Fruit fly (Drosophila melanogaster) whole organism, embryonic: ENCODE measurements around the gene Usp14.
A peak's percentile ranks its signal among the peaks of the same experiment; 100 is the strongest.

Source experiments
- Ada2b ChIP-seq: fragments of 200-800 bp; sonication (Bioruptor generic); IDR thresholded peaks from 2 replicates; pipeline ENCODE4 v1.3.6; 2022; ENCODE audit warnings: missing biosample characterization, missing genetic modification characterization
- Antp ChIP-seq: fragments of 200-800 bp; sonication (Bioruptor generic); optimal IDR thresholded peaks from 3 replicates; lab custom pipeline; 2016; ENCODE audit warnings: missing biosample characterization, missing genetic modification characterization
- Atf-2 ChIP-seq: fragments of 200-800 bp; sonication (Bioruptor generic); optimal IDR thresholded peaks from 2 replicates; lab custom pipeline; 2016; ENCODE audit warnings: missing biosample characterization, missing genetic modification characterization
- Atf3 ChIP-seq: fragments of 200-800 bp; sonication (Bioruptor generic); optimal IDR thresholded peaks from 3 replicates; lab custom pipeline; 2016; ENCODE audit warnings: missing biosample characterization, missing genetic modification characterization
- BEAF-32 ChIP-seq: fragments of 200-800 bp; sonication (Bioruptor generic); optimal IDR thresholded peaks from 3 replicates; lab custom pipeline; 2017; ENCODE audit warnings: missing biosample characterization, missing genetic modification characterization, mild to moderate bottlenecking, moderate library complexity, missing genetic modification reagents
- CG10979 ChIP-seq: fragments of 200-800 bp; sonication (Bioruptor generic); optimal IDR thresholded peaks from 2 replicates; lab custom pipeline; 2018; ENCODE audit warnings: missing biosample characterization, mild to moderate bottlenecking, missing genetic modification characterization, moderate library complexity
- CG13287 ChIP-seq: fragments of 200-800 bp; sonication (Bioruptor generic); IDR thresholded peaks from 2 replicates; pipeline ENCODE4 v1.3.6; 2022; ENCODE audit warnings: missing biosample characterization, missing genetic modification characterization; ENCODE audit not compliant: partially characterized antibody
- CG13424 ChIP-seq: fragments of 200-800 bp; sonication (Bioruptor generic); optimal IDR thresholded peaks from 2 replicates; lab custom pipeline; 2019; ENCODE audit warnings: missing biosample characterization, mild to moderate bottlenecking, missing genetic modification characterization, moderate library complexity
- CG13775 ChIP-seq: fragments of 200-800 bp; sonication (Bioruptor generic); optimal IDR thresholded peaks from 3 replicates; lab custom pipeline; 2017; ENCODE audit warnings: missing biosample characterization, mild to moderate bottlenecking, missing genetic modification characterization
- CG14014 ChIP-seq: fragments of 200-800 bp; sonication (Bioruptor generic); IDR thresholded peaks from 2 replicates; pipeline ENCODE4 v1.3.6; 2022; ENCODE audit warnings: missing biosample characterization, missing genetic modification characterization
- CG14710 ChIP-seq: fragments of 200-800 bp; sonication (Bioruptor generic); optimal IDR thresholded peaks from 3 replicates; lab custom pipeline; 2019; ENCODE audit warnings: missing biosample characterization, mild to moderate bottlenecking, missing genetic modification characterization, moderate library complexity
- CG14965 ChIP-seq: fragments of 200-800 bp; sonication (Bioruptor generic); optimal IDR thresholded peaks from 2 replicates; lab custom pipeline; 2016; ENCODE audit warnings: missing biosample characterization, missing genetic modification characterization, borderline replicate concordance
- CG17829 ChIP-seq: fragments of 200-800 bp; optimal IDR thresholded peaks from 2 replicates; lab custom pipeline; 2019; ENCODE audit warnings: missing biosample characterization, mild to moderate bottlenecking, missing genetic modification characterization, moderate library complexity
- CG31365 ChIP-seq: fragments of 200-800 bp; sonication (Bioruptor generic); optimal IDR thresholded peaks from 2 replicates; lab custom pipeline; 2018; ENCODE audit warnings: missing biosample characterization, mild to moderate bottlenecking, missing genetic modification characterization
- CG32532 ChIP-seq: fragments of 200-800 bp; sonication (Bioruptor generic); IDR thresholded peaks from 2 replicates; pipeline ENCODE4 v1.3.6; 2022; ENCODE audit warnings: missing biosample characterization, missing genetic modification characterization
- CG32767 ChIP-seq: fragments of 200-800 bp; sonication (Bioruptor generic); IDR thresholded peaks from 2 replicates; pipeline ENCODE4 v1.3.6; 2022; ENCODE audit warnings: missing biosample characterization, missing genetic modification characterization
- CG6654 ChIP-seq: fragments of 200-800 bp; sonication (Bioruptor generic); optimal IDR thresholded peaks from 2 replicates; lab custom pipeline; 2017; ENCODE audit warnings: missing biosample characterization, mild to moderate bottlenecking, missing genetic modification characterization
- CG6765 ChIP-seq: fragments of 200-800 bp; sonication (Bioruptor generic); optimal IDR thresholded peaks from 3 replicates; lab custom pipeline; 2017; ENCODE audit warnings: missing biosample characterization, mild to moderate bottlenecking, missing genetic modification characterization
- CG8281 ChIP-seq: fragments of 200-800 bp; sonication (Bioruptor generic); optimal IDR thresholded peaks from 2 replicates; lab custom pipeline; 2018; ENCODE audit warnings: missing biosample characterization, mild to moderate bottlenecking, missing genetic modification characterization, moderate library complexity
- CG8924 ChIP-seq: fragments of 200-800 bp; optimal IDR thresholded peaks from 3 replicates; lab custom pipeline; 2019; ENCODE audit warnings: missing biosample characterization, mild to moderate bottlenecking, missing genetic modification characterization, moderate library complexity
- CTCF ChIP-seq: fragments of 200-800 bp; sonication (Bioruptor generic); optimal IDR thresholded peaks from 2 replicates; lab custom pipeline; 2017; ENCODE audit warnings: missing biosample characterization, mild to moderate bottlenecking, missing genetic modification characterization, moderate library complexity
- Dbx ChIP-seq: fragments of 200-800 bp; sonication (Bioruptor generic); IDR thresholded peaks from 3 replicates; pipeline ENCODE4 v1.3.6; 2022; ENCODE audit warnings: missing biosample characterization, missing genetic modification characterization
- Dip2 ChIP-seq: fragments of 200-800 bp; sonication (Bioruptor generic); IDR thresholded peaks from 2 replicates; pipeline ENCODE4 v1.3.6; 2022; ENCODE audit warnings: missing biosample characterization, missing genetic modification characterization
- Dll ChIP-seq: fragments of 200-800 bp; sonication (Bioruptor generic); IDR thresholded peaks from 4 replicates; pipeline ENCODE4 v1.3.6; 2022; ENCODE audit warnings: missing biosample characterization, missing genetic modification characterization; ENCODE audit not compliant: partially characterized antibody
- Ets65A ChIP-seq: fragments of 200-800 bp; sonication (Bioruptor generic); peaks from one replicate; lab custom pipeline; 2016; ENCODE audit warnings: missing biosample characterization, missing genetic modification characterization
- HLH3B ChIP-seq: fragments of 200-800 bp; sonication (Bioruptor generic); IDR thresholded peaks from 2 replicates; pipeline ENCODE4 v1.3.6; 2022; ENCODE audit warnings: missing biosample characterization, missing genetic modification characterization
- HmgZ ChIP-seq: fragments of 200-800 bp; sonication (Bioruptor generic); optimal IDR thresholded peaks from 2 replicates; lab custom pipeline; 2018; ENCODE audit warnings: missing biosample characterization, mild to moderate bottlenecking, missing genetic modification characterization
- Oli ChIP-seq: fragments of 200-800 bp; sonication (Bioruptor generic); optimal IDR thresholded peaks from 2 replicates; lab custom pipeline; 2018; ENCODE audit warnings: missing biosample characterization, mild to moderate bottlenecking, missing genetic modification characterization, moderate library complexity
- Pdp1 ChIP-seq, 2 experiments: fragments of 200-800 bp; sonication (Bioruptor generic); optimal IDR thresholded peaks; 3 replicates each; lab custom pipeline; 2016; ENCODE audit warnings: missing biosample characterization in 2 of 2, missing genetic modification characterization in 2 of 2, mild to moderate bottlenecking in 1 of 2, moderate library complexity in 1 of 2
- Sox100B ChIP-seq: fragments of 200-800 bp; sonication (Bioruptor generic); optimal IDR thresholded peaks from 3 replicates; lab custom pipeline; 2018; ENCODE audit warnings: missing biosample characterization, mild to moderate bottlenecking, missing genetic modification characterization
- amos ChIP-seq: fragments of 200-800 bp; sonication (Bioruptor generic); IDR thresholded peaks from 2 replicates; pipeline ENCODE4 v1.3.6; 2022; ENCODE audit warnings: missing biosample characterization, missing genetic modification characterization; ENCODE audit not compliant: partially characterized antibody
- chn ChIP-seq: fragments of 200-800 bp; sonication (Bioruptor generic); optimal IDR thresholded peaks from 2 replicates; lab custom pipeline; 2016; ENCODE audit warnings: missing biosample characterization, missing genetic modification characterization
- dpn ChIP-seq, 2 experiments: fragments of 200-800 bp; sonication (Bioruptor generic); optimal IDR thresholded peaks; 3 replicates each; lab custom pipeline; 2016; ENCODE audit warnings: missing biosample characterization in 2 of 2, missing genetic modification characterization in 2 of 2
- en ChIP-seq: fragments of 200-800 bp; sonication (Bioruptor generic); optimal IDR thresholded peaks from 2 replicates; lab custom pipeline; 2016; ENCODE audit warnings: missing biosample characterization, missing genetic modification characterization
- ewg ChIP-seq: fragments of 200-800 bp; sonication (Bioruptor generic); optimal IDR thresholded peaks from 3 replicates; lab custom pipeline; 2017; ENCODE audit warnings: mild to moderate bottlenecking, missing biosample characterization, missing genetic modification reagents, missing genetic modification characterization
- hth ChIP-seq: fragments of >200 bp; optimal IDR thresholded peaks from 2 replicates; lab custom pipeline; 2017; ENCODE audit warnings: inconsistent platforms
- inv ChIP-seq: fragments of 200-800 bp; sonication (Bioruptor generic); IDR thresholded peaks from 2 replicates; pipeline ENCODE4 v1.3.6; 2022; ENCODE audit warnings: missing biosample characterization, missing genetic modification characterization; ENCODE audit not compliant: partially characterized antibody
- knrl ChIP-seq: fragments of 200-800 bp; sonication (Bioruptor generic); IDR thresholded peaks from 3 replicates; pipeline ENCODE4 v1.3.6; 2022; ENCODE audit warnings: missing biosample characterization, missing genetic modification characterization; ENCODE audit not compliant: partially characterized antibody
- mam ChIP-seq: fragments of 200-800 bp; sonication (Bioruptor generic); optimal IDR thresholded peaks from 3 replicates; lab custom pipeline; 2016; ENCODE audit warnings: missing biosample characterization, missing genetic modification characterization
- nmo ChIP-seq: fragments of 200-800 bp; sonication (Bioruptor generic); optimal IDR thresholded peaks from 2 replicates; lab custom pipeline; 2018; ENCODE audit warnings: missing biosample characterization, mild to moderate bottlenecking, missing genetic modification characterization, moderate library complexity
- oc ChIP-seq: fragments of 200-800 bp; sonication (Bioruptor generic); optimal IDR thresholded peaks from 2 replicates; lab custom pipeline; 2018; ENCODE audit warnings: missing biosample characterization, mild to moderate bottlenecking, missing genetic modification characterization, moderate library complexity
- odd ChIP-seq: fragments of 200-800 bp; sonication (Bioruptor generic); optimal IDR thresholded peaks from 2 replicates; lab custom pipeline; 2017; ENCODE audit warnings: missing biosample characterization, mild to moderate bottlenecking, missing genetic modification characterization
- repo ChIP-seq: fragments of 200-800 bp; sonication (Bioruptor generic); optimal IDR thresholded peaks from 2 replicates; lab custom pipeline; 2016; ENCODE audit warnings: missing biosample characterization, missing genetic modification characterization
- ro ChIP-seq: fragments of 200-800 bp; sonication (Bioruptor generic); IDR thresholded peaks from 2 replicates; pipeline ENCODE4 v1.3.6; 2022; ENCODE audit warnings: missing biosample characterization, missing genetic modification characterization
- sisA ChIP-seq: fragments of 200-800 bp; sonication (Bioruptor generic); IDR thresholded peaks from 2 replicates; pipeline ENCODE4 v1.3.6; 2022; ENCODE audit warnings: missing biosample characterization, missing genetic modification characterization
- slou ChIP-seq: fragments of 200-800 bp; sonication (Bioruptor generic); optimal IDR thresholded peaks from 3 replicates; lab custom pipeline; 2016; ENCODE audit warnings: missing biosample characterization, missing genetic modification characterization
- sob ChIP-seq: fragments of 200-800 bp; sonication (Bioruptor generic); IDR thresholded peaks from 2 replicates; pipeline ENCODE4 v1.3.6; 2022; ENCODE audit warnings: missing biosample characterization, missing genetic modification characterization
- stc ChIP-seq: fragments of 200-800 bp; sonication (Bioruptor generic); IDR thresholded peaks from 2 replicates; pipeline ENCODE4 v1.3.6; 2022; ENCODE audit warnings: missing biosample characterization, missing genetic modification characterization
- vvl ChIP-seq: fragments of 200-800 bp; sonication (Bioruptor generic); IDR thresholded peaks from 2 replicates; pipeline ENCODE4 v1.3.6; 2022; ENCODE audit warnings: missing biosample characterization, missing genetic modification characterization
- zf30C ChIP-seq: fragments of 200-800 bp; sonication (Bioruptor generic); optimal IDR thresholded peaks from 3 replicates; lab custom pipeline; 2018; ENCODE audit warnings: missing biosample characterization, mild to moderate bottlenecking, missing genetic modification characterization

The Usp14 gene

dm6 chr2L:10321036-10321583, 6.9 kb upstream of the Usp14 start (continued):
- TF ChIP-seq CG14965, result no peak
- 0 out of 2 replicates have a peak, but pooled peaks have one; percentile 29 for TF ChIP-seq CG32532 (GFP tag; lab: Robert Waterston, UW)
- peak; percentile 60; the same call in 1 of the 2 replicates for TF ChIP-seq amos (GFP tag; lab: Robert Waterston, UW)
- no peak for TF ChIP-seq CG6765 (GFP tag; lab: Kevin White, UChicago)
- no peak for TF ChIP-seq sisA (GFP tag; lab: Robert Waterston, UW)
- TF ChIP-seq chn, result no peak
- peak; percentile 7 for TF ChIP-seq CG14710 (tag; lab: Kevin White, UChicago)
- peak; percentile 22 for TF ChIP-seq nmo (GFP tag; lab: Kevin White, UChicago)
- no peak; the same call in none of the 2 replicates for TF ChIP-seq CG13287
- TF ChIP-seq Sox100B (GFP tag; lab: Kevin White, UChicago), result peak; percentile 33
- TF ChIP-seq ro, result no peak
- peak; percentile 85 for TF ChIP-seq Ets65A (GFP tag; lab: Kevin White, UChicago)
- no peak for TF ChIP-seq hth (lab: Kevin White, UChicago)
- TF ChIP-seq BEAF-32 (GFP tag; lab: Kevin White, UChicago), result peak; percentile 78
- TF ChIP-seq CG32767, result no peak
- TF ChIP-seq CG31365 (tag; lab: Kevin White, UChicago), result no peak
- TF ChIP-seq knrl (GFP tag; lab: Robert Waterston, UW), result peak; percentile 86; the same call in 2 of the 3 replicates
- peak; percentile 43; the same call in 1 of the 3 replicates for TF ChIP-seq Dbx (GFP tag; lab: Robert Waterston, UW)
- no peak for TF ChIP-seq Atf3 (GFP tag; lab: Kevin White, UChicago)
- no peak for TF ChIP-seq Dip2 (GFP tag; lab: Robert Waterston, UW)
- no peak for TF ChIP-seq Ada2b (GFP tag; lab: Robert Waterston, UW)
- no peak for TF ChIP-seq HLH3B (GFP tag; lab: Robert Waterston, UW)
- no peak for TF ChIP-seq HmgZ (tag; lab: Kevin White, UChicago)
- TF ChIP-seq CG8281, result peak; percentile 16
- TF ChIP-seq CG13775, result no peak
- TF ChIP-seq vvl, result 0 out of 2 replicates have a peak, but pooled peaks have one; percentile 5
- TF ChIP-seq Pdp1 (GFP tag; optimal IDR thresholded peaks at IDR 0.05; lab: Kevin White, UChicago), result peak in 1 of 2 experiments; percentile 69
- TF ChIP-seq slou (GFP tag; lab: Kevin White, UChicago), result no peak
- TF ChIP-seq CG10979 (tag; lab: Kevin White, UChicago), result peak; percentile 4
- peak; percentile 18 for TF ChIP-seq Antp (GFP tag; lab: Kevin White, UChicago)
- TF ChIP-seq sob (GFP tag; lab: Robert Waterston, UW), result peak; percentile 33; the same call in 1 of the 2 replicates
- no peak for TF ChIP-seq mam
- TF ChIP-seq Oli (tag; lab: Kevin White, UChicago), result no peak
- TF ChIP-seq inv (GFP tag; lab: Robert Waterston, UW), result peak; percentile 86
- TF ChIP-seq zf30C (GFP tag; lab: Kevin White, UChicago), result no peak
- TF ChIP-seq Atf-2 (GFP tag; lab: Kevin White, UChicago), result no peak
- TF ChIP-seq CG8924, result no peak
- TF ChIP-seq stc (GFP tag; lab: Robert Waterston, UW), result no peak
- peak; percentile 9 for TF ChIP-seq CG17829
- no peak for TF ChIP-seq ewg
- TF ChIP-seq en, result peak; percentile 15
- TF ChIP-seq oc (tag; lab: Kevin White, UChicago), result no peak
- TF ChIP-seq CTCF, result no peak
- TF ChIP-seq odd (GFP tag; lab: Kevin White, UChicago), result no peak
- TF ChIP-seq CG13424 (tag; lab: Kevin White, UChicago), result peak; percentile 8
- TF ChIP-seq Dll, result peak; percentile 79
- peak; percentile 6 to 28 for TF ChIP-seq dpn (GFP tag; optimal IDR thresholded peaks at IDR 0.05; lab: Kevin White, UChicago)
- no peak for TF ChIP-seq CG6654 (GFP tag; lab: Kevin White, UChicago)
- no peak for TF ChIP-seq repo (GFP tag; lab: Kevin White, UChicago)
- 0 out of 2 replicates have a peak, but pooled peaks have one; percentile 34 for TF ChIP-seq CG14014 (GFP tag; lab: Robert Waterston, UW)
